Fruit fly (Drosophila melanogaster) whole organism, embryonic: ENCODE data around the gene CG8891.

Experiments used
- Atf6 ChIP-seq: fragments of 200-800 bp; sonication (Bioruptor generic); IDR thresholded peaks from 2 replicates; pipeline ENCODE4 v1.3.6; 2022; ENCODE audit warnings: missing biosample characterization, missing genetic modification characterization
- CG10267 ChIP-seq: fragments of 200-800 bp; sonication (Bioruptor generic); optimal IDR thresholded peaks from 2 replicates; lab custom pipeline; 2018; ENCODE audit warnings: missing biosample characterization, mild to moderate bottlenecking, missing genetic modification characterization, moderate library complexity
- CG11696 ChIP-seq: fragments of 200-800 bp; sonication (Bioruptor generic); IDR thresholded peaks from 2 replicates; pipeline ENCODE4 v1.3.6; 2022; ENCODE audit warnings: missing biosample characterization, missing genetic modification characterization
- CG12659 ChIP-seq: fragments of 200-800 bp; sonication (Bioruptor generic); optimal IDR thresholded peaks from 3 replicates; lab custom pipeline; 2017; ENCODE audit warnings: mild to moderate bottlenecking, missing biosample characterization, missing genetic modification reagents, missing genetic modification characterization
- CG13287 ChIP-seq: fragments of 200-800 bp; sonication (Bioruptor generic); IDR thresholded peaks from 2 replicates; pipeline ENCODE4 v1.3.6; 2022; ENCODE audit warnings: missing biosample characterization, missing genetic modification characterization; ENCODE audit not compliant: partially characterized antibody
- CG13424 ChIP-seq: fragments of 200-800 bp; sonication (Bioruptor generic); optimal IDR thresholded peaks from 2 replicates; lab custom pipeline; 2019; ENCODE audit warnings: missing biosample characterization, mild to moderate bottlenecking, missing genetic modification characterization, moderate library complexity
- CG15011 ChIP-seq: fragments of 200-800 bp; sonication (Bioruptor generic); optimal IDR thresholded peaks from 3 replicates; lab custom pipeline; 2018; ENCODE audit warnings: missing biosample characterization, mild to moderate bottlenecking, missing genetic modification characterization
- CG15601 ChIP-seq: fragments of 200-800 bp; sonication (Bioruptor generic); optimal IDR thresholded peaks from 3 replicates; lab custom pipeline; 2019; ENCODE audit warnings: missing biosample characterization, mild to moderate bottlenecking, missing genetic modification characterization, moderate library complexity
- CG15696 ChIP-seq: fragments of 200-800 bp; sonication (Bioruptor generic); optimal IDR thresholded peaks from 2 replicates; lab custom pipeline; 2019; ENCODE audit warnings: missing biosample characterization, mild to moderate bottlenecking, missing genetic modification characterization, moderate library complexity
- CG1602 ChIP-seq: fragments of 200-800 bp; sonication (Bioruptor generic); optimal IDR thresholded peaks from 3 replicates; lab custom pipeline; 2016; ENCODE audit warnings: missing biosample characterization, missing genetic modification characterization
- CG1603 ChIP-seq: fragments of 200-800 bp; sonication (Bioruptor generic); optimal IDR thresholded peaks from 2 replicates; lab custom pipeline; 2019; ENCODE audit warnings: missing biosample characterization, mild to moderate bottlenecking, missing genetic modification characterization, moderate library complexity
- CG1647 ChIP-seq: fragments of 200-800 bp; sonication (Bioruptor generic); optimal IDR thresholded peaks from 3 replicates; lab custom pipeline; 2016; ENCODE audit warnings: missing biosample characterization, missing genetic modification characterization
- CG17186 ChIP-seq: fragments of 200-800 bp; sonication (Bioruptor generic); optimal IDR thresholded peaks from 3 replicates; lab custom pipeline; 2017; ENCODE audit warnings: missing biosample characterization, missing genetic modification reagents, missing genetic modification characterization
- CG1792 ChIP-seq: fragments of 200-800 bp; sonication (Bioruptor generic); optimal IDR thresholded peaks from 2 replicates; lab custom pipeline; 2016; ENCODE audit warnings: missing biosample characterization, missing genetic modification characterization
- CG2116 ChIP-seq: fragments of 200-800 bp; sonication (Bioruptor generic); optimal IDR thresholded peaks from 3 replicates; lab custom pipeline; 2018; ENCODE audit warnings: missing biosample characterization, mild to moderate bottlenecking, missing genetic modification characterization
- CG30020 ChIP-seq: fragments of 200-800 bp; optimal IDR thresholded peaks from 2 replicates; lab custom pipeline; 2019; ENCODE audit warnings: missing biosample characterization, mild to moderate bottlenecking, missing genetic modification characterization, moderate library complexity
- CG30403 ChIP-seq: fragments of 200-800 bp; sonication (Bioruptor generic); optimal IDR thresholded peaks from 3 replicates; lab custom pipeline; 2016; ENCODE audit warnings: missing biosample characterization, missing genetic modification characterization
- CG3281 ChIP-seq: fragments of 200-800 bp; sonication (Bioruptor generic); optimal IDR thresholded peaks from 3 replicates; lab custom pipeline; 2017; ENCODE audit warnings: missing biosample characterization, mild to moderate bottlenecking, missing genetic modification characterization
- CG3995 ChIP-seq: fragments of 200-800 bp; sonication (Bioruptor generic); optimal IDR thresholded peaks from 3 replicates; lab custom pipeline; 2016; ENCODE audit warnings: missing biosample characterization, missing genetic modification characterization
- CG7928 ChIP-seq: fragments of 200-800 bp; sonication (Bioruptor generic); optimal IDR thresholded peaks from 2 replicates; lab custom pipeline; 2017; ENCODE audit warnings: missing biosample characterization, mild to moderate bottlenecking, missing genetic modification characterization
- CG8290 ChIP-seq, 3 experiments: fragments of 200-800 bp; sonication (Bioruptor generic); optimal IDR thresholded peaks; 2 replicates each; lab custom pipeline; 2016 to 2019; ENCODE audit warnings: missing biosample characterization in 3 of 3, missing genetic modification characterization in 3 of 3, mild to moderate bottlenecking in 2 of 3, moderate library complexity in 1 of 3
- CG8924 ChIP-seq: fragments of 200-800 bp; optimal IDR thresholded peaks from 3 replicates; lab custom pipeline; 2019; ENCODE audit warnings: missing biosample characterization, mild to moderate bottlenecking, missing genetic modification characterization, moderate library complexity
- CTCF ChIP-seq: fragments of 200-800 bp; sonication (Bioruptor generic); optimal IDR thresholded peaks from 2 replicates; lab custom pipeline; 2017; ENCODE audit warnings: missing biosample characterization, mild to moderate bottlenecking, missing genetic modification characterization, moderate library complexity
- CoRest ChIP-seq: fragments of 200-800 bp; sonication (Bioruptor generic); optimal IDR thresholded peaks from 3 replicates; lab custom pipeline; 2018; ENCODE audit warnings: missing biosample characterization, mild to moderate bottlenecking, missing genetic modification characterization, moderate library complexity
- Dip3 ChIP-seq: fragments of 200-800 bp; sonication (Bioruptor generic); optimal IDR thresholded peaks from 3 replicates; lab custom pipeline; 2016; ENCODE audit warnings: missing biosample characterization, missing genetic modification characterization
- Dref ChIP-seq: fragments of 200-800 bp; sonication (Bioruptor generic); IDR thresholded peaks from 2 replicates; pipeline ENCODE4 v1.3.6; 2022; ENCODE audit warnings: missing biosample characterization, missing genetic modification characterization
- Ets65A ChIP-seq: fragments of 200-800 bp; sonication (Bioruptor generic); peaks from one replicate; lab custom pipeline; 2016; ENCODE audit warnings: missing biosample characterization, missing genetic modification characterization
- HmgD ChIP-seq: fragments of 200-800 bp; sonication (Bioruptor generic); optimal IDR thresholded peaks from 3 replicates; lab custom pipeline; 2016; ENCODE audit warnings: missing biosample characterization, missing genetic modification characterization
- Meics ChIP-seq: fragments of 200-800 bp; sonication (Bioruptor generic); optimal IDR thresholded peaks from 2 replicates; lab custom pipeline; 2017; ENCODE audit warnings: missing biosample characterization, mild to moderate bottlenecking, missing genetic modification characterization
- Myb ChIP-seq: fragments of 200-800 bp; sonication (Bioruptor generic); optimal IDR thresholded peaks from 2 replicates; lab custom pipeline; 2016; ENCODE audit warnings: missing biosample characterization, missing genetic modification characterization
- Pdp1 ChIP-seq, 2 experiments: fragments of 200-800 bp; sonication (Bioruptor generic); optimal IDR thresholded peaks; 3 replicates each; lab custom pipeline; 2016; ENCODE audit warnings: missing biosample characterization in 2 of 2, missing genetic modification characterization in 2 of 2, mild to moderate bottlenecking in 1 of 2, moderate library complexity in 1 of 2
- Ptx1 ChIP-seq: fragments of 200-800 bp; sonication (Bioruptor generic); IDR thresholded peaks from 2 replicates; pipeline ENCODE4 v1.3.6; 2022; ENCODE audit warnings: missing biosample characterization, missing genetic modification characterization
- Sry-δ ChIP-seq: fragments of 200-800 bp; sonication (Bioruptor generic); optimal IDR thresholded peaks from 2 replicates; lab custom pipeline; 2016; ENCODE audit warnings: missing biosample characterization, missing genetic modification characterization
- Stat92E ChIP-seq, 3 experiments: fragments of >200 bp in 2 of 3; fragments of 200-800 bp in 1 of 3; sonication (Bioruptor generic) in 1 of 3; optimal IDR thresholded peaks; 2 replicates each; lab custom pipeline; 2017 to 2019; ENCODE audit warnings: missing biosample characterization in 3 of 3, missing genetic modification characterization in 3 of 3, mild to moderate bottlenecking in 1 of 3, moderate library complexity in 1 of 3
- YL-1 ChIP-seq: fragments of 200-800 bp; sonication (Bioruptor generic); optimal IDR thresholded peaks from 3 replicates; lab custom pipeline; 2017; ENCODE audit warnings: missing biosample characterization, mild to moderate bottlenecking, missing genetic modification characterization
- crp ChIP-seq, 2 experiments: fragments of 200-800 bp; sonication (Bioruptor generic); optimal IDR thresholded peaks; 2 replicates in 1 of 2; 3 replicates in 1 of 2; lab custom pipeline; 2017; ENCODE audit warnings: missing biosample characterization in 2 of 2, missing genetic modification characterization in 2 of 2, mild to moderate bottlenecking in 1 of 2, moderate library complexity in 1 of 2
- dpn ChIP-seq, 2 experiments: fragments of 200-800 bp; sonication (Bioruptor generic); optimal IDR thresholded peaks; 3 replicates each; lab custom pipeline; 2016; ENCODE audit warnings: missing biosample characterization in 2 of 2, missing genetic modification characterization in 2 of 2
- ham ChIP-seq: fragments of 200-800 bp; sonication (Bioruptor generic); IDR thresholded peaks from 2 replicates; pipeline ENCODE4 v1.3.6; 2022; ENCODE audit warnings: missing biosample characterization, missing genetic modification characterization
- hkb ChIP-seq, 2 experiments: fragments of 200-800 bp in 1 of 2; fragments of >200 bp in 1 of 2; sonication (Bioruptor generic) in 1 of 2; IDR thresholded peaks in 1 of 2; optimal IDR thresholded peaks in 1 of 2; 2 replicates each; pipeline versions ENCODE4 v1.3.6 to Lab custom; 2017 to 2022; ENCODE audit warnings: missing biosample characterization in 1 of 2, missing genetic modification characterization in 1 of 2
- jumu ChIP-seq: fragments of 200-800 bp; sonication (Bioruptor generic); optimal IDR thresholded peaks from 3 replicates; lab custom pipeline; 2016; ENCODE audit warnings: missing biosample characterization, missing genetic modification characterization
- lilli ChIP-seq: fragments of 200-800 bp; sonication (Bioruptor generic); optimal IDR thresholded peaks from 3 replicates; lab custom pipeline; 2016; ENCODE audit warnings: missing biosample characterization, missing genetic modification characterization
- mam ChIP-seq: fragments of 200-800 bp; sonication (Bioruptor generic); optimal IDR thresholded peaks from 3 replicates; lab custom pipeline; 2016; ENCODE audit warnings: missing biosample characterization, missing genetic modification characterization
- nerfin-2 ChIP-seq: fragments of 200-800 bp; sonication (Bioruptor generic); IDR thresholded peaks from 2 replicates; pipeline ENCODE4 v1.3.6; 2022; ENCODE audit warnings: missing biosample characterization, missing genetic modification characterization; ENCODE audit not compliant: partially characterized antibody
- p53 ChIP-seq: fragments of 200-800 bp; sonication (Bioruptor generic); optimal IDR thresholded peaks from 2 replicates; lab custom pipeline; 2016; ENCODE audit warnings: missing biosample characterization, missing genetic modification characterization
- pum ChIP-seq: fragments of 200-800 bp; sonication (Bioruptor generic); optimal IDR thresholded peaks from 2 replicates; lab custom pipeline; 2016; ENCODE audit warnings: missing biosample characterization, missing genetic modification characterization
- row ChIP-seq: fragments of 200-800 bp; sonication (Bioruptor generic); IDR thresholded peaks from 3 replicates; pipeline ENCODE4 v1.3.6; 2022; ENCODE audit warnings: missing biosample characterization, missing genetic modification characterization
- sd ChIP-seq: fragments of 200-800 bp; sonication (Bioruptor generic); optimal IDR thresholded peaks from 3 replicates; lab custom pipeline; 2018; ENCODE audit warnings: missing biosample characterization, mild to moderate bottlenecking, missing genetic modification characterization, moderate library complexity
- sens ChIP-seq: fragments of 200-800 bp; sonication (Bioruptor generic); peaks from one replicate; lab custom pipeline; 2016; ENCODE audit warnings: missing biosample characterization, missing genetic modification characterization
- sr ChIP-seq: fragments of 200-800 bp; sonication (Bioruptor generic); IDR thresholded peaks from 3 replicates; pipeline ENCODE4 v1.3.6; 2022; ENCODE audit warnings: missing biosample characterization, missing genetic modification characterization
- zfh2 ChIP-seq: fragments of 200-800 bp; sonication (Bioruptor generic); optimal IDR thresholded peaks from 2 replicates; lab custom pipeline; 2016; ENCODE audit warnings: missing biosample characterization, missing genetic modification characterization

Gene CG8891

dm6 chr2L:4971329-4971798, 7.8 kb downstream of the CG8891 start, which contains the start of gene CG14043:
Gene CG14043, plus strand, starts transcription at chr2L:4971702.
- TF ChIP-seq sd (tag; lab: Kevin White, UChicago): peak; percentile 71
- no peak for TF ChIP-seq CG15011 (GFP tag; lab: Kevin White, UChicago)
- no peak for TF ChIP-seq sr
- TF ChIP-seq crp (GFP tag; optimal IDR thresholded peaks at IDR 0.05; lab: Kevin White, UChicago): peak in 1 of 2 experiments; percentile 43
- no peak for TF ChIP-seq nerfin-2 (GFP tag; lab: Robert Waterston, UW)
- peak; percentile 44 for TF ChIP-seq CG30020 (tag; lab: Kevin White, UChicago)
- peak; percentile 55 for TF ChIP-seq row (GFP tag; lab: Robert Waterston, UW)
- peak; percentile 80 for TF ChIP-seq YL-1 (GFP tag; lab: Kevin White, UChicago)
- peak; percentile 66 for TF ChIP-seq CG8924 (tag; lab: Kevin White, UChicago)
- TF ChIP-seq CG1602 (GFP tag; lab: Kevin White, UChicago): peak; percentile 21
- peak; percentile 51 for TF ChIP-seq CG15601 (tag; lab: Kevin White, UChicago)
- TF ChIP-seq dpn (GFP tag; optimal IDR thresholded peaks at IDR 0.05; lab: Kevin White, UChicago): peak in 1 of 2 experiments; percentile 38
- peak; percentile 45 for TF ChIP-seq CG1603 (tag; lab: Kevin White, UChicago)
- peak; percentile 68 for TF ChIP-seq CG10267 (tag; lab: Kevin White, UChicago)
- TF ChIP-seq Ptx1 (GFP tag; lab: Robert Waterston, UW): no peak
- peak; percentile 22 for TF ChIP-seq pum (GFP tag; lab: Kevin White, UChicago)
- TF ChIP-seq CG11696 (GFP tag; lab: Robert Waterston, UW): no peak
- TF ChIP-seq lilli (GFP tag; lab: Kevin White, UChicago): peak; percentile 33
- no peak for TF ChIP-seq Meics (GFP tag; lab: Kevin White, UChicago)
- peak; percentile 55 for TF ChIP-seq CG2116
- peak; percentile 91 for TF ChIP-seq CG7928
- TF ChIP-seq Ets65A (GFP tag; lab: Kevin White, UChicago): peak; percentile 61
- TF ChIP-seq CG13287 (GFP tag; lab: Robert Waterston, UW): peak; percentile 48
- no peak for TF ChIP-seq ham
- TF ChIP-seq HmgD: peak; percentile 61
- TF ChIP-seq p53 (GFP tag; lab: Kevin White, UChicago): no peak
- TF ChIP-seq CoRest (tag; lab: Kevin White, UChicago): peak; percentile 60
- TF ChIP-seq CG1792: no peak
- TF ChIP-seq zfh2 (GFP tag; lab: Kevin White, UChicago): no peak
- TF ChIP-seq CG30403: peak; percentile 48
- TF ChIP-seq CG1647: peak; percentile 29
- peak; percentile 78 for TF ChIP-seq CG3281 (GFP tag; lab: Kevin White, UChicago)
- TF ChIP-seq Dip3 (GFP tag; lab: Kevin White, UChicago): peak; percentile 32
- TF ChIP-seq Atf6 (GFP tag; lab: Robert Waterston, UW): no peak
- TF ChIP-seq CG3995: peak; percentile 0
- TF ChIP-seq CTCF (GFP tag; lab: Kevin White, UChicago): peak; percentile 17
- peak; percentile 56 for TF ChIP-seq Sry-δ (GFP tag; lab: Kevin White, UChicago)
- peak; percentile 40 for TF ChIP-seq jumu (GFP tag; lab: Kevin White, UChicago)
- peak; percentile 1 for TF ChIP-seq CG8290 (GFP tag; optimal IDR thresholded peaks at IDR 0.05; lab: Kevin White, UChicago)
- TF ChIP-seq CG8290 (tag; optimal IDR thresholded peaks at IDR 0.05; lab: Kevin White, UChicago): no peak
- TF ChIP-seq CG13424 (tag; lab: Kevin White, UChicago): peak; percentile 42
- peak; percentile 56 for TF ChIP-seq Myb (GFP tag; lab: Kevin White, UChicago)
- peak; percentile 85 for TF ChIP-seq sens (GFP tag; lab: Kevin White, UChicago)
- peak; percentile 36 for TF ChIP-seq mam (GFP tag; lab: Kevin White, UChicago)
- peak; percentile 62 for TF ChIP-seq CG17186 (GFP tag; lab: Kevin White, UChicago)
- TF ChIP-seq Pdp1 (GFP tag; optimal IDR thresholded peaks at IDR 0.05; lab: Kevin White, UChicago): peak in 1 of 2 experiments; percentile 95
- TF ChIP-seq Dref (GFP tag; lab: Robert Waterston, UW): peak; percentile 36; the same call in 1 of the 2 replicates
- peak; percentile 64 for TF ChIP-seq hkb (optimal IDR thresholded peaks at IDR 0.05; lab: Kevin White, UChicago)
- TF ChIP-seq hkb (GFP tag; IDR thresholded peaks at IDR 0.05; lab: Robert Waterston, UW): no peak
- peak; percentile 7 for TF ChIP-seq CG15696 (tag; lab: Kevin White, UChicago)
- TF ChIP-seq CG12659 (GFP tag; lab: Kevin White, UChicago): peak; percentile 91
- no peak for TF ChIP-seq Stat92E (GFP tag; optimal IDR thresholded peaks at IDR 0.05; lab: Kevin White, UChicago)
